Fruit fly (Drosophila melanogaster) Kc167 (cell line): ENCODE results near the gene CG31809.

Source experiments
- Myc ChIP-seq: fragments of >200 bp; optimal IDR thresholded peaks from 2 replicates; lab custom pipeline; 2017; ENCODE audit warnings: missing external identifiers
- Sin3A ChIP-seq: fragments of >200 bp; optimal IDR thresholded peaks from 2 replicates; lab custom pipeline; 2018; ENCODE audit warnings: missing external identifiers
- h ChIP-seq: fragments of >200 bp; optimal IDR thresholded peaks from 3 replicates; lab custom pipeline; 2018; ENCODE audit warnings: missing external identifiers
- insv ChIP-seq: fragments of >200 bp; optimal IDR thresholded peaks from 3 replicates; lab custom pipeline; 2018; ENCODE audit warnings: missing external identifiers
- psq ChIP-seq: fragments of >200 bp; optimal IDR thresholded peaks from 2 replicates; lab custom pipeline; 2017; ENCODE audit warnings: missing external identifiers
- ttk ChIP-seq: sonication (Bioruptor generic); optimal IDR thresholded peaks from 2 replicates; lab custom pipeline; 2017; ENCODE audit warnings: missing external identifiers

CG31809 gene

dm6 chr2L:16859103-16859502 is 589 bp upstream of the CG31809 start:
- no peak for TF ChIP-seq ttk (lab: Kevin White, UChicago)

dm6 chr2L:16857665-16858064 is 849 bp downstream of the CG31809 start:
- TF ChIP-seq Sin3A (lab: Kevin White, UChicago) (no peak), psq (no peak), h (lab: Kevin White, UChicago) (no peak), Myc (lab: Kevin White, UChicago) (no peak), ttk (lab: Kevin White, UChicago) (no peak), insv (lab: Kevin White, UChicago) (no peak)

- TF ChIP-seq h (lab: Kevin White, UChicago) (no peak), ttk (lab: Kevin White, UChicago) (no peak), Sin3A (lab: Kevin White, UChicago) (no peak), psq (no peak), Myc (lab: Kevin White, UChicago) (no peak), insv (lab: Kevin White, UChicago) (no peak)
Observed at dm6 chr2L:16857131-16857530, 1.4 kb downstream of the CG31809 start.

- TF ChIP-seq Myc (lab: Kevin White, UChicago): no peak
- TF ChIP-seq ttk (lab: Kevin White, UChicago): no peak
- TF ChIP-seq Sin3A (lab: Kevin White, UChicago): no peak
- TF ChIP-seq insv (lab: Kevin White, UChicago): no peak
- no peak for TF ChIP-seq psq
- no peak for TF ChIP-seq h (lab: Kevin White, UChicago)
Observed at dm6 chr2L:16852318-16852932, 6.1 kb downstream of the CG31809 start, which contains the start of gene CG31810. CG31810 (minus strand) TSS chr2L:16852368.

dm6 chr2L:16850442-16850841 is 8.1 kb downstream of the CG31809 start:
- TF ChIP-seq ttk (lab: Kevin White, UChicago): no peak

DNA sequence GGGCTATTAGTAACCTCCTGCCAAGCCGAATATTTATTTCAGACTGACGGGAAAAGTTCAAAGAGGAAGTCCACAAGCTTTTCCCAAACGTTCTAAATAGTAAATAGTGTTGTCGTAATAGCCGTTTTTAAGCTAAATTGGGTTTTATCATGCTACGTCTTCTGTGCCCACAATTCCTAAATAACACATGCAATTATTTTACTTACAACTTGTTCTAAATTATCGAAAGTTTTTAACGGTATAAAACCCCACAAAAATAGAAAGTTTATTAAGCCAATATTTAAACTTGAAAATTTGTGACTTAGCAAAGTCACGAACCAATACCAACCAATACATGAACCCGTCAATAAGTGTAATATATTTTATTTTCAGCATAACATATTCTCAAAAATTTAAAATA is 9.8 kb downstream of the CG31809 start, which contains the start of gene CG13284:
Gene CG13284 (minus strand): TSS at position 47 of the 400 bp plus-strand sequence.
- TF ChIP-seq Sin3A (lab: Kevin White, UChicago) (no peak), h (lab: Kevin White, UChicago) (no peak), ttk (lab: Kevin White, UChicago) (no peak), psq (no peak), insv (lab: Kevin White, UChicago) (no peak), Myc (lab: Kevin White, UChicago) (no peak)

- no peak for TF ChIP-seq psq
- TF ChIP-seq Myc (lab: Kevin White, UChicago): no peak
Observed at dm6 chr2L:16847948-16848347, 10.6 kb downstream of the CG31809 start.

DNA sequence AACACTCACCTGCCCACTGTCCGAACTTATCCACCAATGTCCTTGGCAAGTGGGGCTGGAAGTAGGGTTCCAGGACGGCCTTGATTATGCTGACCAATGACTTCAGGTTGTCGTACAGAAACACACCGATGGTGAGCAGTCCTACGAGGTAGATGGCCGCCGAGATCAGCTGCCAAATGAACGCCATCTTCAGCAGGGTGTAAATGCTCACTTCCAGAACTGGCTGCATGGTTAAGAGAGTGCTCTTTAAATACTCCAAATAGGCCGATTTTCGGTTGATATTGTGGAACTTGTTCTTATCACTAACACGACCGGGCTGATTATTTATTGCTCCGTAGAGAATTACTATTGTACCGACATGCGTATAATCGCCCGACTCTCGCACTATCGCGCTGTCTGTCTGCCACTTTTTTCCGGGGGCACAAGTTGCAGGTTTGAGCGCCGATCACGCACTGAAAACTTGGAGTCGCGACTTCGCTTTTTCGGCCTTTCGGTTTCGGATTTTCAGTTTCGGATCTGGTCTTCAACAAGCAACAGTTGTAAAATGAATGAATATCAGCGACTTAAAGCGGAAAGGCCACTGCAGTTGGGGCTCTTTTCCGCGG is 11.7 kb downstream of the CG31809 start:
- TF ChIP-seq Myc (lab: Kevin White, UChicago) (no peak), h (lab: Kevin White, UChicago) (no peak), ttk (lab: Kevin White, UChicago) (no peak), psq (no peak), Sin3A (lab: Kevin White, UChicago) (no peak), insv (lab: Kevin White, UChicago) (no peak)

DNA sequence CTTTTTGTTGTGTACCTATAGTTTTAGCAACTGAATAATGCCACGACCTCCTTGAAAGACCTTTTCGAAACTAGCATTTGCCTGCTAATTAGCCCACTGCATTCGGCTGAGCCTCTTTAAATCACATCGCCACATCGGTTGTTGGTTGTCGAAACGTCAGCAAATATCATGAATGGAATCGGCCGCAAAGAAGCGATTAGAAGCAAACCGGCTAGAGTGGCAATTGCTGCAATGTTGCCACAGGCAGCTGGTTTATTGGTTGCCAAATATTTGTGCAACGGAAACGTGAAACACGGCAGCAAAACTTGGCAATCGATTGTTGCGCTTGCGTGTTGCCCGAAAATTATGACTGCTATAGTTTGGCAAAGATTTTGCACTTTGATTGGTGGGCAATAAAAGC is 13.3 kb downstream of the CG31809 start:
- TF ChIP-seq psq (no peak), insv (lab: Kevin White, UChicago) (no peak), h (lab: Kevin White, UChicago) (no peak), ttk (lab: Kevin White, UChicago) (no peak), Sin3A (lab: Kevin White, UChicago) (no peak), Myc (lab: Kevin White, UChicago) (no peak)

DNA sequence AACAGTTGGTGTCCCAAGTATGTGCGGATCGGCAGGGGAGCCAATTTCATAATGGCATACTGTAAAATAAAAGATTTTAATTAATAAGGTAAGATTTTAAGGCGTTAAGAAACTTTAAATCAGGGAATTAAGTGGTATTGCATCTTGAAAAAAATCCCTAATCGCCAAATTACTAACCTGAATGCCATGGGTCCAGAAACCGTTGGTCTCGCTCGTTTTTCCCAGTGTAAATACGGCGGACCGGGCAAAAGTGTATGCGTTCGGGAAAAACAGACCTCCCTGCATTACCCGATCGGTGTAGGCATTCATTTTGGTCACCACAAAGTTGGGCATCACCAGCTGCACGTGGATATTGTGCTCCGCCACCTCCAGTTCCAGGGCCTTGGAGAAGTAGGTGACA is 15.2 kb downstream of the CG31809 start:
- no peak for TF ChIP-seq psq
- TF ChIP-seq insv (lab: Kevin White, UChicago): no peak
- no peak for TF ChIP-seq Sin3A (lab: Kevin White, UChicago)
- TF ChIP-seq Myc (lab: Kevin White, UChicago): no peak
- no peak for TF ChIP-seq ttk (lab: Kevin White, UChicago)
- TF ChIP-seq h (lab: Kevin White, UChicago): no peak

DNA sequence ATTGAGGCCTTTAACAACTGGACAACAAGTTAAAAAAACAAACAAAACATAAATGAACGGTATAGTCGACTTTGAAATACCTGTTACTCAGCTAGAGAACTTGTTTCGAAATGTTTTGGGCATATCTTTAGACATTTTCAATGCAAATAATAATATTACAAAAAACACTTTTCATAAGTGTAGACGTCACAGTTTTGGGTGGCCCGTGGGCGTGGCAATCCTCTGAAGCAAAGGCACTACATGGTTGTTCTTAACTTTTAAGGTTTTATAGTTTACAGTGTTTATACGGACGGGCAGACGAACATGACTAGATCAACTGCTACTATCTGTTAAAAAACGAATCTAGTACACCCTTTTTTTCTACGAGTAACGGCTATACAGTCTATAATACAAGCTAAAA is 16.0 kb downstream of the CG31809 start:
- TF ChIP-seq insv (lab: Kevin White, UChicago) (no peak), Myc (lab: Kevin White, UChicago) (no peak), ttk (lab: Kevin White, UChicago) (no peak), h (lab: Kevin White, UChicago) (no peak), Sin3A (lab: Kevin White, UChicago) (no peak), psq (no peak)

- no peak for TF ChIP-seq Sin3A (lab: Kevin White, UChicago)
- TF ChIP-seq ttk (lab: Kevin White, UChicago): no peak
- TF ChIP-seq h (lab: Kevin White, UChicago): no peak
- no peak for TF ChIP-seq Myc (lab: Kevin White, UChicago)
- TF ChIP-seq psq: no peak
- TF ChIP-seq insv (lab: Kevin White, UChicago): no peak
Observed at dm6 chr2L:16839665-16840064, 18.8 kb downstream of the CG31809 start.
